Fruit fly (Drosophila melanogaster) Kc167 (cell line): ENCODE data around the gene Cyp308a1.

Experiments used
- Myc ChIP-seq: fragments of >200 bp; optimal IDR thresholded peaks from 2 replicates; lab custom pipeline; 2017; ENCODE audit warnings: missing external identifiers
- Sin3A ChIP-seq: fragments of >200 bp; optimal IDR thresholded peaks from 2 replicates; lab custom pipeline; 2018; ENCODE audit warnings: missing external identifiers
- h ChIP-seq: fragments of >200 bp; optimal IDR thresholded peaks from 3 replicates; lab custom pipeline; 2018; ENCODE audit warnings: missing external identifiers
- insv ChIP-seq: fragments of >200 bp; optimal IDR thresholded peaks from 3 replicates; lab custom pipeline; 2018; ENCODE audit warnings: missing external identifiers
- psq ChIP-seq: fragments of >200 bp; optimal IDR thresholded peaks from 2 replicates; lab custom pipeline; 2017; ENCODE audit warnings: missing external identifiers
- ttk ChIP-seq: sonication (Bioruptor generic); optimal IDR thresholded peaks from 2 replicates; lab custom pipeline; 2017; ENCODE audit warnings: missing external identifiers

Cyp308a1 gene

DNA sequence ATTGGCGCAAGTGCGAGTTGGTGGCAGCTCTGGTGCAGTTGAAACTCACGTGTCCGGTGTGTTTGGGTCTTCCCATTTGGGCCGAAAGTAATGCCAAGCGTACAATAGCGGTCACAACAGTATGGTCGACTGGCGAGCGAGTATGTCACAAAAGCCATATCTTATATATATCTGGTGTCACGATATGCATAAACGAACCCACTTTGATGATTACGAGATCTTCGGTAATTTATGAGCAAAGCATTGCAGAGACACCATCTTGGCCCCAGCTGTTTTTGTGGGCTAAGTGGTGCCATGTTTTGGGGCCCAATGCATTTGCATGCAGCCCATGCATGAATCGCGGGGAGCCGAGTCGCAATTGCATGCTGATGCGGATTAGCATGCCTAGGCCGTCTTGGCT is 30.8 kb upstream of the Cyp308a1 start:
- TF ChIP-seq insv (lab: Kevin White, UChicago): no peak
- no peak for TF ChIP-seq ttk (lab: Kevin White, UChicago)
- TF ChIP-seq psq: no peak
- TF ChIP-seq h (lab: Kevin White, UChicago): no peak
- TF ChIP-seq Myc (lab: Kevin White, UChicago): no peak
- TF ChIP-seq Sin3A (lab: Kevin White, UChicago): no peak

DNA sequence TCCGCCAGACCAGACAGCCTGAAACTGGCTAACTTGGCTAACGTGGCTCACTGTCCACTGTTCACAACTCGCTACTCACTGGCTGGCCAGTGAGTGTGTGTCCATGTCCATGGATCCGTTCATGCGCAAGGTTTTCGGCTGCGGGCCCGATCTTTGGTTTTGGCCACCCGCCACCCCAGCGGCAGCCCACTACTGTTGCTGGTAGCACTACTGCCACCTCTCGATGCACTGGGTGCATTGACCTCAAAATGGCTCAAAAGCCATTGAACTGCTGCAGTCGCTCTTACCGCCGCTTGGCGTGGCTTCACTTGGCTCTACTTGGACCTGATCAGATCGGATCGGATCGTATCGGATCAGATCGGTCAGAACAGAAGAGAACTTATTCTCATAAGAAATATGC is 28.3 kb upstream of the Cyp308a1 start:
- TF ChIP-seq Sin3A (lab: Kevin White, UChicago) (no peak), insv (lab: Kevin White, UChicago) (no peak), h (lab: Kevin White, UChicago) (no peak), Myc (lab: Kevin White, UChicago) (no peak)

DNA sequence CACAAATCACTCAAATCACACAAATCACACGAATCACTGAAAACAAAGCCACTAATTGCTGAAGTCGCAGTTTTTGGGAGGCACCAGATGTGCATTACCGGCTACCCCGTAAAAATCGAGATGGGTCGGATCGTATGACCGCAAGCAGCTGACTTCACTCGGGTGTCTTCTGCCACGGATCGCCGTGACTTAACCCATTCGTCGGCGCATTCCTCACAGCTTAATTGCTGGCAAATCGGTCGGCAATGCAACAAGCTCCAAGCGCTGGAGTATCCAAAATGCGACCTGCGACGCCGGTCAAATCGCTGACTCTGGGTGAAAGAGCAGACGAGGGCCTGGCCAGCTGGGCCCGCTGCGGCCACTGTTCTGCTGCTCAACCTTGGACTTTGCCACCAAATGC is 26.9 kb upstream of the Cyp308a1 start:
- TF ChIP-seq insv (lab: Kevin White, UChicago): no peak
- no peak for TF ChIP-seq psq
- TF ChIP-seq ttk (lab: Kevin White, UChicago): no peak
- no peak for TF ChIP-seq Myc (lab: Kevin White, UChicago)
- TF ChIP-seq h (lab: Kevin White, UChicago): no peak
- TF ChIP-seq Sin3A (lab: Kevin White, UChicago): no peak

DNA sequence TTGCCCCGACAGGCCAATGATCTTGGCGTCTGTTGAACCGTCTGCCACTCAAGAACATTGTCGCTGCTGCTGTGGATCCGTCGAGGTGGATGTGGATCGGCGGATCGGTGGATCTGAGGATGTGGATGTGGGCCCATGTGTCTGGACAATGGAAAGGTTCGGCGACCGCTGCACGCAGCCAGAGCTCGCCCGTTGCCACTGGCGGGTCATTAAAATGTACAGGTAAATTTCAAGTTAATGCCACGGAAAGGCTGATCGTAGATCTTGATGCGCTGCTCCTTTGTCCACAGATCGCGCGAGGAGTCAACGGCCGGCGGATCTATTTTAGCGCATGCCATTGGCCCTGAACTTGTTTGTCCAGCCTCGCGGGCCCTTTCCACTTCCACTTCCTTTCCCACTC is 25.2 kb upstream of the Cyp308a1 start:
- TF ChIP-seq insv (lab: Kevin White, UChicago) (no peak), Sin3A (lab: Kevin White, UChicago) (no peak), h (lab: Kevin White, UChicago) (no peak)

DNA sequence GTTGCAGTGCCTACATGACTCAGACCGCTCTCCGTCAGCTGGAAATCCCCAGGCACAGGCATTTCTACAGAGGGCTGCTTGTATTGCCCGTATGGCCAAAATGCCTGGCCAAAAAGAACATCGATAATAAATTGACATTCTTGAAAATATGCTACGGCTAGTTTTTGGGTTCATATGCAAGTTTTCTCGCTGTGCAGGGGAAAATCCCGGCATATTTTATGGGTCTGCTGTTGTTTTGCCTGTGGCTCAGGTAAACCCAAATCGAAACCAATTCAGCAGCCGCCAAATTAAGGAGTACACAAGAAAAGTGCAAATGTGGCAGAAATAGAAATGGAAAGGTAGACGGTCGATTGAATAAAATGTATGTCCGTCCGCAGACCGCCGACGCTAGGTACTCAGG is 24.7 kb upstream of the Cyp308a1 start:
- TF ChIP-seq Myc (lab: Kevin White, UChicago) (no peak), psq (no peak), h (lab: Kevin White, UChicago) (no peak), ttk (lab: Kevin White, UChicago) (no peak), Sin3A (lab: Kevin White, UChicago) (no peak), insv (lab: Kevin White, UChicago) (no peak)

DNA sequence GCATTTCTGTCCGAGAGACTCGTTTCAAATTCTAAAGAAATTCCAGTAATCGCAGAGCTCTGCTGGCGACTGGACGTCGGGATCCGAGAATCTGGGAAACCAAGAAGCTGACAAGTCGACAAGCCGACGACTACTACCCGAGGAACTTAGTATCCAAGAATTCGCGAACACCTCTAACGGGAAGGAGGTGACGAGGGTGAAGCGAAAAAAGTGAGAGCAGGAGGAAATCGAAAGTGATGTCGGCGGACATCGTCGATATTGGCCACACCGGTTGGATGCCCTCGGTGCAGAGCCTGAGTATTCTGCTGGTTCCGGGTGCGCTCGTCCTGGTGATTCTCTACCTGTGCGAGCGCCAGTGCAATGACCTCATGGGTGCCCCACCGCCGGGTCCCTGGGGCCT is 23.9 kb upstream of the Cyp308a1 start, which contains the start of gene phtm:
Gene phtm (plus strand): TSS at position 41 of the 400 bp plus-strand sequence.
- no peak for TF ChIP-seq h (lab: Kevin White, UChicago)
- no peak for TF ChIP-seq psq
- TF ChIP-seq ttk (lab: Kevin White, UChicago): no peak
- TF ChIP-seq Myc (lab: Kevin White, UChicago): no peak
- no peak for TF ChIP-seq insv (lab: Kevin White, UChicago)
- no peak for TF ChIP-seq Sin3A (lab: Kevin White, UChicago)

DNA sequence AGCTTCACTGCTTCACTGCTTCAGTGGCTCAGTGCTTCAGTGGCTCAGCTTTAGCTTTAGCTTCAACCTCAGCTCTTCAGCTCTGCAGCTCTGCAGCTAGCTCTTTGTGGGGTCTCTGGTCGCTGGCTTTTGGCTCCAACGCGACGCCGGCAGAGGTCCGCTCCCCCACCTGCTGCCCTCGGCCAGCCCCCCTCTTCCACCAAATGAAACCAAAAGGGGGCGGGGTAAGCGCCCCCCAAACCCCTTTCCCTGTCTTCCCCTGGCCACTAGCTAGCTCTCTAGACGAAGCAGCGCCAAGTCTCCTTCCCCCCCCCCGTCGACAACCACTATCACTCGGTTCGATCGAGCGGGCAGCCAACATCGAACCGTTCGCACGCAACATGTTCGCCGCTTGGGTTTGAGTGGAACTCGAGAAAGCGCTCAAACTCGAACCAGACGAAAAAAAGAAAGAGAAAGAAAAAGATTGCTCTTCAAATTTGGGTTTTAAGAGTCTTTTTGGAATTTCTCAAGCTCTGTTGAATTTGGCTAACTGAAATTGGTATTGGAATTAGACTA is 16.6 kb upstream of the Cyp308a1 start, which contains the start of gene Cyp18a1:
Gene Cyp18a1 (minus strand): TSS at position 95 of the 555 bp plus-strand sequence.
- TF ChIP-seq ttk (lab: Kevin White, UChicago): no peak
- TF ChIP-seq psq: no peak
- TF ChIP-seq Myc (lab: Kevin White, UChicago): no peak
- TF ChIP-seq insv (lab: Kevin White, UChicago): no peak
- TF ChIP-seq h (lab: Kevin White, UChicago): no peak
- TF ChIP-seq Sin3A (lab: Kevin White, UChicago): no peak

DNA sequence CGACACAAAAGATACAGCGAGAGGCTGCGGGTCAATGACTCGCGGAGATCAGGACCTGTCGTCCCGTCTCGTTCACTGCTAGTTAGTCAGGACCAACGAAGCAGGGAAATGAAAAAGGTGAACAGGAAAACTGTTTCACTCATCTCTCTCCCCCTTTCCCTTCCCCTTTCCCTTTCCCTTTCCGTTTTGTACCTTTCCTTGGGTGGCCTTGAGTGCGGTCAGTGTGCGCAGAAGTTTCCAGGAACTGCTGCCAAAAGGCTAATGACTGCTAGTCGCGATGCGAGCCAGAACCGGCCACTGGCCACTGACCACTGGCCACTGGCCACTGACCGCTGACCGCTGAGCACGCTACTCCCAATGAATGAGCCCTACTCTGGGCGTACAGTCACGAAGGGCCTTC is 14.1 kb upstream of the Cyp308a1 start:
- TF ChIP-seq insv (lab: Kevin White, UChicago): no peak
- TF ChIP-seq Sin3A (lab: Kevin White, UChicago): no peak
- TF ChIP-seq h (lab: Kevin White, UChicago): no peak
- no peak for TF ChIP-seq Myc (lab: Kevin White, UChicago)
- TF ChIP-seq psq: no peak
- no peak for TF ChIP-seq ttk (lab: Kevin White, UChicago)

DNA sequence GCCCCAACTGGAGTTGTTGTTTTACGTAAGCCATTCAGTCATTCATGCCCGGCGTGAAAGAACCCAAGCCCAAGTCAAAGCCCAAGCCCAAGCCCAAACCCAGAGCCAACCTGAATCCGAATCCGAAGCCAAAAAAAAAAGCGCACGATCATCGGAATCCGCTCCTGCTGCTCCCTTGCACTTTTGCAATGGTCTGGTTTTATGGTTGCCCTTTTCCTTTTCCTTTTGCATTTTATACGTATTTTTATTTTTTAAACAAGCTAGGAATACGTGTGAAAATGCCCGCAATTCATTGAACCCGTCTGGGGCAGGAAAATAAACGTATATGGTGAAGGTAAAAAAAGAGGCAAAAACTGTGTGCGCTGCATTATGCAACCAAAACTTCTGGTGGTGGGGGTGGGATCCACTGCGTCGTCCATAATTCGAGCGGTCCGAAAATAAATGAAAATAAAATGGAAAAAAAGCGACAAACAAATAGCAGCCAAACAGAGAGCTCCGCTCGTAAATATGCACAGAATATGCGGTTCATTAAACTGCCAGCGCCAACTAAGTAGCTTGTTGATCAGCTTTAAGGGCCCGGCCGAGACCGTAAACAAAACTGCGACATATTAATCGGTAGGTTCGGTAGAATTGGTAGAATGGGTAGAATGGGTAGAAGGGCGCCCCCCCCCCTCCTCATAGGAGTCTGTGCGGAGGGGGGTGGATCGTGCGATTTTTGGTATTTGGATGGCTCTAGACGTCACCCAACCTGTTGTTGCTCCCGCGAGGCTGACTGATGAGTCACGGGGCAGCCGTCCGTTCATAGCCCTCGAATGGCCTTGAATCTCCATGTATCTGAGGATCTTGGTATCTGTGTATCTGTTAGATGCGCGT is 10.2 kb upstream of the Cyp308a1 start:
- no peak for TF ChIP-seq psq
- TF ChIP-seq ttk (lab: Kevin White, UChicago): no peak
- no peak for TF ChIP-seq insv (lab: Kevin White, UChicago)
- no peak for TF ChIP-seq h (lab: Kevin White, UChicago)
- no peak for TF ChIP-seq Myc (lab: Kevin White, UChicago)
- no peak for TF ChIP-seq Sin3A (lab: Kevin White, UChicago)

DNA sequence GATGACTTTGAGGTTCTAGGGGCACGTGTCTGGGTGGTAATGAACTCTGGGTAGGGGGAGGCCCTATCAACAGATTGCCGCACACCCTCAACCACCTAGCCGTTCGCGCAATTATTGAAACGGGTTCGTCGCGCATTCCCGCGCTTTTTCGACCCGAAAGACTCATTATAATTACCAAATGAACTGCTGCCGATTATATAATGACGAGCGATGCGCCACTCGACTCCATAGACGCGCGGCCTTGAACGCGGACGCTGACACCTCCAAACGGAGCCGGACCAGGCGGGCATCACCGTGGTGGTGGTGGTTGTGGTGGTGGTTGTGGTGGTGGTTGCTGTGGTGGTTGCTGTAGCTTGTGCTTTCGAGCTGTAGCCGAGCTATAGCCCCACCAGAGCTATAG is 9.1 kb upstream of the Cyp308a1 start:
- no peak for TF ChIP-seq insv (lab: Kevin White, UChicago)
- no peak for TF ChIP-seq ttk (lab: Kevin White, UChicago)
- no peak for TF ChIP-seq psq
- TF ChIP-seq Myc (lab: Kevin White, UChicago): no peak
- TF ChIP-seq h (lab: Kevin White, UChicago): no peak
- TF ChIP-seq Sin3A (lab: Kevin White, UChicago): no peak

DNA sequence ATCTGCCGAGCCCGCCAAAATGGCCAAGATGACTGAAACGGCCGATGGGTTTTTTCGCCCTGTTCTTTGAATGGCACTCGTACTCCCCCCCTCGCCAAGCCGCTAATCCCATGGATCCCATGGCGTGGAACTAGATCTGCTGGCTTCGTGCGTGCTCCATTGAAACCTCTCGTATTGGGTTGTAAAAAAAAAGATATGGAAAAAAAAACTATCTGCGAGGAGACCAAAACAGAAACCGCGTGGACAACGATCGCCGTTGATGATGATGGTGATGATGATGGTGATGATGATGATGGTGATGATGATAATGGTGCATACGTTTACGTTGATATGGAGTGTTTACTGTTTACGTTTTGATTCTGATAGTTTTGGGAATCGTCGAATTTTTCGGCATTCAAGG is 7.9 kb upstream of the Cyp308a1 start:
- TF ChIP-seq ttk (lab: Kevin White, UChicago) (no peak), Myc (lab: Kevin White, UChicago) (no peak), h (lab: Kevin White, UChicago) (no peak), psq (no peak), insv (lab: Kevin White, UChicago) (no peak), Sin3A (lab: Kevin White, UChicago) (no peak)

DNA sequence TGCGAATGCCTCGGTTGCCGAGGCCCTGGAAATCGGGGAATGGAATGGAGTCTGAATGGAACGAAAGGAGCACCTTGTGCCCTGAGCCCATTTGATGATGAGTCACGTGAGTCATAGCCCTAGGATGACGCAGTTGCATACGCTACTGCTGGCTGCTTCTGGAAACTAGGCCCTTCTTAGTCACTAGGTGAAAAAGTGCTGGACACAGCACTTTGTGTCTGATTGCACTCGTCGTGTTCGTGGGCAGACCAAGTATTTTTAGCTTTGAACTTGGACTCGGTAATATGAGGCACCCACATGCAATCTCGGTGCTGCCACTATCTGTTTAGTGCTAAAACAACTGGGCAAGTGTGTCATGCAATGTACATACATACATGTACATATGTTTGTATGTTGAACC is 7.4 kb upstream of the Cyp308a1 start:
- no peak for TF ChIP-seq psq
- no peak for TF ChIP-seq h (lab: Kevin White, UChicago)
- no peak for TF ChIP-seq Myc (lab: Kevin White, UChicago)
- TF ChIP-seq Sin3A (lab: Kevin White, UChicago): no peak
- no peak for TF ChIP-seq insv (lab: Kevin White, UChicago)
- TF ChIP-seq ttk (lab: Kevin White, UChicago): no peak
